Worm (Caenorhabditis elegans) whole organism, late embryonic: ENCODE results near the gene C37E2.10.

ENCODE experiments used
- C38D4.7 ChIP-seq: fragments of 200-800 bp; sonication (Bioruptor generic); optimal IDR thresholded peaks from 2 replicates; lab custom pipeline; 2018; ENCODE audit warnings: mild to moderate bottlenecking, missing genetic modification characterization, moderate library complexity, missing compliant biosample characterization
- K02D7.2 ChIP-seq: sonication (generic microtip); optimal IDR thresholded peaks from 2 replicates; lab custom pipeline; 2017; ENCODE audit warnings: mild to moderate bottlenecking, missing genetic modification characterization, missing compliant biosample characterization
- T23F11.4 ChIP-seq: fragments of 200-800 bp; sonication (Bioruptor generic); optimal IDR thresholded peaks from 2 replicates; lab custom pipeline; 2018; ENCODE audit warnings: mild to moderate bottlenecking, missing genetic modification characterization, missing compliant biosample characterization
- Y22D7AL.16 ChIP-seq: sonication (generic microtip); optimal IDR thresholded peaks from 2 replicates; lab custom pipeline; 2016; ENCODE audit warnings: missing genetic modification characterization, missing compliant biosample characterization
- ceh-19 ChIP-seq: fragments of 200-800 bp; sonication (Bioruptor generic); optimal IDR thresholded peaks from 2 replicates; lab custom pipeline; 2018; ENCODE audit warnings: mild to moderate bottlenecking, missing genetic modification characterization, missing compliant biosample characterization
- ceh-24 ChIP-seq: sonication (generic microtip); optimal IDR thresholded peaks from 2 replicates; lab custom pipeline; 2016; ENCODE audit warnings: mild to moderate bottlenecking, missing genetic modification characterization, missing compliant biosample characterization
- ceh-48 ChIP-seq: sonication (generic microtip); optimal IDR thresholded peaks from 2 replicates; lab custom pipeline; 2016; ENCODE audit warnings: missing genetic modification characterization, inconsistent platforms, missing compliant biosample characterization
- ceh-6 ChIP-seq: fragments of 200-800 bp; sonication (Bioruptor generic); optimal IDR thresholded peaks from 2 replicates; lab custom pipeline; 2018; ENCODE audit warnings: mild to moderate bottlenecking, missing genetic modification characterization, missing compliant biosample characterization
- che-1 ChIP-seq: sonication (generic microtip); optimal IDR thresholded peaks from 2 replicates; lab custom pipeline; 2016; ENCODE audit warnings: mild to moderate bottlenecking, missing genetic modification characterization, missing compliant biosample characterization
- dmd-4 ChIP-seq: sonication (generic microtip); optimal IDR thresholded peaks from 2 replicates; lab custom pipeline; 2016; ENCODE audit warnings: borderline replicate concordance, missing genetic modification characterization, missing compliant biosample characterization
- fkh-6 ChIP-seq: sonication (generic microtip); optimal IDR thresholded peaks from 2 replicates; lab custom pipeline; 2016; ENCODE audit warnings: missing genetic modification characterization, missing compliant biosample characterization
- hlh-13 ChIP-seq: fragments of 200-800 bp; sonication (Bioruptor generic); optimal IDR thresholded peaks from 2 replicates; lab custom pipeline; 2018; ENCODE audit warnings: mild to moderate bottlenecking, missing genetic modification characterization, missing compliant biosample characterization
- lin-11 ChIP-seq: fragments of 200-800 bp; sonication (Bioruptor generic); optimal IDR thresholded peaks from 2 replicates; lab custom pipeline; 2018; ENCODE audit warnings: mild to moderate bottlenecking, missing genetic modification characterization, missing compliant biosample characterization
- pat-9 ChIP-seq: fragments of 200-800 bp; sonication (Bioruptor generic); optimal IDR thresholded peaks from 2 replicates; lab custom pipeline; 2018; ENCODE audit warnings: mild to moderate bottlenecking, missing genetic modification characterization, moderate library complexity, missing compliant biosample characterization
- pha-2 ChIP-seq: sonication (generic microtip); optimal IDR thresholded peaks from 2 replicates; lab custom pipeline; 2017; ENCODE audit warnings: mild to moderate bottlenecking, missing genetic modification characterization, missing compliant biosample characterization
- pha-4 ChIP-seq: fragments of 150-350 bp; optimal IDR thresholded peaks from 2 replicates; lab custom pipeline; 2018; ENCODE audit warnings: missing biosample characterization, missing genetic modification reagents, missing genetic modification characterization
- sdc-2 ChIP-seq: sonication (generic microtip); optimal IDR thresholded peaks from 2 replicates; lab custom pipeline; 2016; ENCODE audit warnings: missing genotype, missing genetic modification characterization, missing compliant biosample characterization
- syd-9 ChIP-seq: sonication (generic microtip); optimal IDR thresholded peaks from 2 replicates; lab custom pipeline; 2016; ENCODE audit warnings: mild to moderate bottlenecking, missing genetic modification characterization, moderate library complexity, missing compliant biosample characterization
- tbx-2 ChIP-seq: sonication (generic microtip); optimal IDR thresholded peaks from 2 replicates; lab custom pipeline; 2016; ENCODE audit warnings: missing genetic modification characterization, missing compliant biosample characterization
- zip-5 ChIP-seq: sonication (generic microtip); optimal IDR thresholded peaks from 2 replicates; lab custom pipeline; 2016; ENCODE audit warnings: missing genetic modification characterization, missing compliant biosample characterization
- ztf-16 ChIP-seq: sonication (generic microtip); optimal IDR thresholded peaks from 2 replicates; lab custom pipeline; 2017; ENCODE audit warnings: missing genetic modification characterization, missing compliant biosample characterization

The C37E2.10 gene

ce11 chrX:14228764-14229163 lies 50.0 kb downstream of the C37E2.10 start:
- TF ChIP-seq syd-9 (tag; lab: Kevin White, UChicago) (no peak), ztf-16 (tag; lab: Kevin White, UChicago) (no peak), sdc-2 (tag; lab: Kevin White, UChicago) (no peak), ceh-48 (tag; lab: Kevin White, UChicago) (no peak), T23F11.4 (GFP tag; lab: Kevin White, UChicago) (no peak), pha-2 (tag; lab: Kevin White, UChicago) (no peak), fkh-6 (tag; lab: Kevin White, UChicago) (no peak), tbx-2 (tag; lab: Kevin White, UChicago) (no peak), dmd-4 (tag; lab: Kevin White, UChicago) (no peak), pha-4 (tag; lab: Kevin White, UChicago) (no peak), Y22D7AL.16 (no peak), ceh-24 (tag; lab: Kevin White, UChicago) (no peak), zip-5 (no peak)

ce11 chrX:14229306-14229845 lies 50.6 kb downstream of the C37E2.10 start:
- peak; percentile 55 for TF ChIP-seq C38D4.7 (GFP tag; lab: Kevin White, UChicago)
- peak; percentile 4 for TF ChIP-seq lin-11 (tag; lab: Kevin White, UChicago)
- peak; percentile 51 for TF ChIP-seq ceh-19
- peak; percentile 17 for TF ChIP-seq che-1
- TF ChIP-seq pat-9 = peak; percentile 28
- TF ChIP-seq ceh-6 (GFP tag; lab: Kevin White, UChicago) = peak; percentile 27
- peak; percentile 12 for TF ChIP-seq hlh-13 (GFP tag; lab: Kevin White, UChicago)
- TF ChIP-seq K02D7.2 (tag; lab: Kevin White, UChicago) = peak; percentile 8
